Worm (Caenorhabditis elegans) whole organism, late embryonic: ENCODE results near the gene W09G12.8.

Source experiments
- C08G9.2 ChIP-seq: sonication (generic microtip); optimal IDR thresholded peaks from 2 replicates; lab custom pipeline; 2016; ENCODE audit warnings: mild to moderate bottlenecking, missing genetic modification characterization, moderate library complexity, missing compliant biosample characterization
- K02D7.2 ChIP-seq: sonication (generic microtip); optimal IDR thresholded peaks from 2 replicates; lab custom pipeline; 2017; ENCODE audit warnings: mild to moderate bottlenecking, missing genetic modification characterization, missing compliant biosample characterization
- Y22D7AL.16 ChIP-seq: sonication (generic microtip); optimal IDR thresholded peaks from 2 replicates; lab custom pipeline; 2016; ENCODE audit warnings: missing genetic modification characterization, missing compliant biosample characterization
- ahr-1 ChIP-seq: sonication (generic microtip); optimal IDR thresholded peaks from 2 replicates; lab custom pipeline; 2016; ENCODE audit warnings: missing genetic modification characterization, missing compliant biosample characterization
- ceh-14 ChIP-seq: sonication (generic microtip); optimal IDR thresholded peaks from 2 replicates; lab custom pipeline; 2016; ENCODE audit warnings: missing genotype, missing genetic modification characterization, missing compliant biosample characterization
- ceh-18 ChIP-seq: sonication (generic microtip); optimal IDR thresholded peaks from 2 replicates; lab custom pipeline; 2016; ENCODE audit warnings: missing genetic modification characterization, missing compliant biosample characterization
- ceh-24 ChIP-seq: sonication (generic microtip); optimal IDR thresholded peaks from 2 replicates; lab custom pipeline; 2016; ENCODE audit warnings: mild to moderate bottlenecking, missing genetic modification characterization, missing compliant biosample characterization
- ceh-30 ChIP-seq: fragments of 150-350 bp; optimal IDR thresholded peaks from 2 replicates; lab custom pipeline; 2014; ENCODE audit warnings: missing biosample characterization, missing genetic modification characterization
- ceh-31 ChIP-seq: sonication (generic microtip); optimal IDR thresholded peaks from 2 replicates; lab custom pipeline; 2016; ENCODE audit warnings: missing genetic modification characterization, missing compliant biosample characterization
- ceh-48 ChIP-seq: sonication (generic microtip); optimal IDR thresholded peaks from 2 replicates; lab custom pipeline; 2016; ENCODE audit warnings: missing genetic modification characterization, inconsistent platforms, missing compliant biosample characterization
- che-1 ChIP-seq: sonication (generic microtip); optimal IDR thresholded peaks from 2 replicates; lab custom pipeline; 2016; ENCODE audit warnings: mild to moderate bottlenecking, missing genetic modification characterization, missing compliant biosample characterization
- dve-1 ChIP-seq: sonication (generic microtip); optimal IDR thresholded peaks from 2 replicates; lab custom pipeline; 2017; ENCODE audit warnings: antibody characterized with exemption, mild to moderate bottlenecking, missing genetic modification characterization, missing compliant biosample characterization
- elt-2 ChIP-seq: sonication (generic microtip); optimal IDR thresholded peaks from 2 replicates; lab custom pipeline; 2016; ENCODE audit warnings: missing genetic modification reagents, missing genetic modification characterization, missing compliant biosample characterization
- elt-4 ChIP-seq: sonication (generic microtip); optimal IDR thresholded peaks from 2 replicates; lab custom pipeline; 2016; ENCODE audit warnings: missing genetic modification characterization, missing compliant biosample characterization
- eyg-1 ChIP-seq: sonication (generic microtip); optimal IDR thresholded peaks from 2 replicates; lab custom pipeline; 2016; ENCODE audit warnings: missing genotype, missing genetic modification characterization, missing compliant biosample characterization
- fkh-10 ChIP-seq: fragments of 150-350 bp; optimal IDR thresholded peaks from 2 replicates; lab custom pipeline; 2014; ENCODE audit warnings: missing biosample characterization, missing genetic modification reagents, missing genetic modification characterization
- gmeb-2 ChIP-seq: sonication (generic microtip); optimal IDR thresholded peaks from 2 replicates; lab custom pipeline; 2016; ENCODE audit warnings: missing genetic modification characterization, inconsistent platforms, missing compliant biosample characterization
- hlh-13 ChIP-seq: fragments of 200-800 bp; sonication (Bioruptor generic); optimal IDR thresholded peaks from 2 replicates; lab custom pipeline; 2018; ENCODE audit warnings: mild to moderate bottlenecking, missing genetic modification characterization, missing compliant biosample characterization
- hlh-30 ChIP-seq: sonication (generic microtip); optimal IDR thresholded peaks from 2 replicates; lab custom pipeline; 2017; ENCODE audit warnings: antibody characterized with exemption, missing genetic modification characterization, missing compliant biosample characterization; ENCODE audit not compliant: insufficient read depth
- lin-11 ChIP-seq: fragments of 200-800 bp; sonication (Bioruptor generic); optimal IDR thresholded peaks from 2 replicates; lab custom pipeline; 2018; ENCODE audit warnings: mild to moderate bottlenecking, missing genetic modification characterization, missing compliant biosample characterization
- madf-2 ChIP-seq: sonication (generic microtip); optimal IDR thresholded peaks from 2 replicates; lab custom pipeline; 2017; ENCODE audit warnings: missing genetic modification characterization, missing compliant biosample characterization
- mec-3 ChIP-seq: sonication (generic microtip); optimal IDR thresholded peaks from 2 replicates; lab custom pipeline; 2016; ENCODE audit warnings: borderline replicate concordance, missing genetic modification characterization, missing compliant biosample characterization
- nhr-232 ChIP-seq: sonication (generic microtip); optimal IDR thresholded peaks from 2 replicates; lab custom pipeline; 2016; ENCODE audit warnings: missing genetic modification characterization, missing compliant biosample characterization
- npax-4 ChIP-seq: sonication (generic microtip); optimal IDR thresholded peaks from 2 replicates; lab custom pipeline; 2016; ENCODE audit warnings: missing genetic modification characterization, missing compliant biosample characterization
- pat-9 ChIP-seq: fragments of 200-800 bp; sonication (Bioruptor generic); optimal IDR thresholded peaks from 2 replicates; lab custom pipeline; 2018; ENCODE audit warnings: mild to moderate bottlenecking, missing genetic modification characterization, moderate library complexity, missing compliant biosample characterization
- pax-1 ChIP-seq: fragments of 150-350 bp; optimal IDR thresholded peaks from 2 replicates; lab custom pipeline; 2014; ENCODE audit warnings: missing biosample characterization, missing genetic modification characterization
- pha-2 ChIP-seq: sonication (generic microtip); optimal IDR thresholded peaks from 2 replicates; lab custom pipeline; 2017; ENCODE audit warnings: mild to moderate bottlenecking, missing genetic modification characterization, missing compliant biosample characterization
- pha-4 ChIP-seq: fragments of 150-350 bp; optimal IDR thresholded peaks from 2 replicates; lab custom pipeline; 2018; ENCODE audit warnings: missing biosample characterization, missing genetic modification reagents, missing genetic modification characterization
- pros-1 ChIP-seq: fragments of 150-350 bp; optimal IDR thresholded peaks from 2 replicates; lab custom pipeline; 2014; ENCODE audit warnings: missing biosample characterization, missing genetic modification reagents, missing genetic modification characterization
- sox-2 ChIP-seq: fragments of 200-800 bp; sonication (Bioruptor generic); IDR thresholded peaks from 2 replicates; pipeline ENCODE4 v1.3.6; 2022; ENCODE audit warnings: missing genetic modification reagents, missing genetic modification characterization, missing compliant biosample characterization
- sox-4 ChIP-seq: sonication (generic microtip); optimal IDR thresholded peaks from 2 replicates; lab custom pipeline; 2017; ENCODE audit warnings: mild to moderate bottlenecking, missing genetic modification characterization, inconsistent platforms, missing compliant biosample characterization
- syd-9 ChIP-seq: sonication (generic microtip); optimal IDR thresholded peaks from 2 replicates; lab custom pipeline; 2016; ENCODE audit warnings: mild to moderate bottlenecking, missing genetic modification characterization, moderate library complexity, missing compliant biosample characterization
- tbx-2 ChIP-seq: sonication (generic microtip); optimal IDR thresholded peaks from 2 replicates; lab custom pipeline; 2016; ENCODE audit warnings: missing genetic modification characterization, missing compliant biosample characterization
- tbx-7 ChIP-seq: sonication (generic microtip); optimal IDR thresholded peaks from 2 replicates; lab custom pipeline; 2016; ENCODE audit warnings: missing genotype, missing genetic modification characterization, missing compliant biosample characterization
- ttx-3 ChIP-seq: sonication (generic microtip); optimal IDR thresholded peaks from 2 replicates; lab custom pipeline; 2016; ENCODE audit warnings: missing genetic modification reagents, missing genetic modification characterization, missing compliant biosample characterization
- zip-5 ChIP-seq: sonication (generic microtip); optimal IDR thresholded peaks from 2 replicates; lab custom pipeline; 2016; ENCODE audit warnings: missing genetic modification characterization, missing compliant biosample characterization

W09G12.8 gene

DNA sequence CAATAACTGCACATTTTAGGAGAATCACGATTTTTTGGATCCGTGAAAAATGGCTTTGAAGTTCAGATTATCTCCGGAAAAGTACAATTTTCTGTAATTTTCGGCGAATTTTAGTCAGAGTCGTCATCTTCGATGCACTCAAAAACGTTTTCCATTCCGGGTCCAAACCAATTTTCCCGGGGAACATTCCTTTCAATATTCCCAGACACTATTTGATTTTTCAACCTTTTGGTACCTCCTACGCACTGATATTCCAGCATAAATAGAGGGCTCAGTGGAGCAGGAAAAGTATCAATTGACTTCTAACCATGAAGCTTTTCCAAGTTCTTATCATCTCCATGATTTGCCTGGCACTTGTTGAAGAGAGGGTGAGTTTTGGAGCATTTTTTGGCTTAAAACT lies 5.6 kb downstream of the W09G12.8 start, which contains the start of gene W09G12.6:
Gene W09G12.6 (plus strand): TSS at position 301 of the 400 bp plus-strand sequence.
- TF ChIP-seq ceh-18 (tag; lab: Kevin White, UChicago) (no peak), madf-2 (no peak), ceh-31 (tag; lab: Kevin White, UChicago) (no peak)

DNA sequence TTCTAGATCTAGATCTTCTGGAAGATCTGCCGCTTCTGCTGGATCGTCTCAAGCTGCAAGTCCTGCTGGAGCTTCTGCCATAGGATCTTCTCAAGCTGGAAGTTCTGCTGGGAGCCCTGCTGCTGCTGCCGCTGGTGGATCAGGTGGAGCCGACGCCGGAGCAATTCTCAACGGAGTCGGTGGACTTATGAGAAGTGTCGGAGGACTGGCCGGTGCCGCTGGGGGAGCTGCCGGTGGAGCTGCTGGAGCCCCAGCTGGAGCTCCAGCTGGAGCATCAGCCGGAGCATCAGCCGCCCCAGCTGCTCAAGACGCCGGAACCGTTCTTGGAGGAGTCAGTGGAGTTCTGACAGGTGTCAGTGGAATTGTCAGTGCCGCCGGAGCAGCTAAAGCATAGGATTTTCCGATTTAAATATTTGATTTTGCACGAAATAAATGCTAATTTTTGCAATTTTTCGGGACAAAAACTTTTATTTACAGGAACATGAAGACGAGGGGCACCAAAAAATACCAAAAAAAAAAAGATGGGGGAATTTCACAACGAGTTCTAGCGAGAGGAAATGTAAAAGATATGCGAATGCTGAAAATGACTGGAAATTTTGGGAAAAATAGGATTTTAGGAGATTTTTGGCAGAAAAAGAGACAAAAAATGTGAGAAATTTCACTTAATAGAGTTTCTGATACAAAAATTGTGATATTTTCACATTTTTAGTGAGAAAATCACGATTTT lies 6.6 kb downstream of the W09G12.8 start:
- no peak for TF ChIP-seq madf-2
- TF ChIP-seq C08G9.2 (tag; lab: Kevin White, UChicago): no peak
- no peak for TF ChIP-seq fkh-10 (GFP tag; lab: Kevin White, UChicago)
- no peak for TF ChIP-seq hlh-13 (GFP tag; lab: Kevin White, UChicago)
- no peak for TF ChIP-seq ceh-48 (tag; lab: Kevin White, UChicago)
- no peak for TF ChIP-seq mec-3
- TF ChIP-seq lin-11: no peak
- no peak for TF ChIP-seq ceh-24 (tag; lab: Kevin White, UChicago)
- TF ChIP-seq elt-2 (tag; lab: Kevin White, UChicago): no peak
- TF ChIP-seq elt-4: no peak
- TF ChIP-seq eyg-1 (tag; lab: Kevin White, UChicago): no peak
- no peak for TF ChIP-seq K02D7.2
- no peak for TF ChIP-seq pros-1 (tag; lab: Kevin White, UChicago)
- TF ChIP-seq tbx-7 (tag; lab: Kevin White, UChicago): no peak

DNA sequence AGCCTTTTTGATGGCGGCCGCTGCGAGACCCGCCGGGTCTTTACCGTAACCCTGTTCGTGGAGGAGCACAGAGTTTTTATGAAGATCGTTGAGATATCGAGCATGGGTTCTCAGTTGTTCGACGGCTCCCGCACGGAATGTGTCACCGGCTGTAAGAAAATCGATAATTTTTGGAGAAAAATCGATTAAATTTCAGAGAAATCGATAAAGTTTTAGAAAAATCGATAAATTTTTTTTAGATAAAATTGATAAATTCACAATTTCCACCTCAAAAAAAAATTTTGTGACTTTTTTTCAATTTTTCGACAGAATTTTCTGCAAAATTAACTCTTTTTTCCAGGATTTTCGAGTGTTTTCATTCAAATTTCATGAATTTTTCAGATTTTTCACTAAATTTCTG lies 8.8 kb downstream of the W09G12.8 start:
- no peak for TF ChIP-seq sox-4 (tag; lab: Kevin White, UChicago)
- no peak for TF ChIP-seq ceh-14 (tag; lab: Kevin White, UChicago)
- no peak for TF ChIP-seq dve-1 (tag; lab: Kevin White, UChicago)
- TF ChIP-seq sox-2 (GFP tag; lab: Robert Waterston, UW): no peak
- TF ChIP-seq pha-2 (tag; lab: Kevin White, UChicago): no peak
- TF ChIP-seq nhr-232 (tag; lab: Kevin White, UChicago): no peak
- TF ChIP-seq che-1 (tag; lab: Kevin White, UChicago): no peak
- no peak for TF ChIP-seq ahr-1 (tag; lab: Kevin White, UChicago)
- no peak for TF ChIP-seq tbx-2 (tag; lab: Kevin White, UChicago)
- no peak for TF ChIP-seq Y22D7AL.16
- no peak for TF ChIP-seq hlh-30 (tag; lab: Kevin White, UChicago)
- TF ChIP-seq ttx-3 (tag; lab: Kevin White, UChicago): no peak
- no peak for TF ChIP-seq pax-1 (tag; lab: Kevin White, UChicago)
- TF ChIP-seq, all 69 proteins: peak for 0

DNA sequence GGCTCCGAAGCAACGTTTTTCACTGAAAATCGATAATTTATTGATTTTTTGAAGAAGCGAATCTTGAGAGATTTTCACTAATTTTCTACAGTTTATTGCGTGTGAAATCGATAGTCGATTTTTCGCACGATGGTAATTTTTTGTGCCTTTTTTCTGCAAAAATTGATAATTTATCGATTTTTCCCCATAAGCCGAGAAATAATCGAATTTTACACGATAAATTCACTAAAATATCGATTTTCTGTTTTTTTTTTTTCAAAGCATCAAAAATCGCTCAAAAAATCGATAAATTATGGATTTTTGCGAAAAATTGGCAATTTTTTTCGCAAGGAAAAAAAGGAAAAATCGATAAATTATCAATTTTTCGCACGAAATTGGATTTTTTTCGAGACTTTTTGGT lies 9.8 kb downstream of the W09G12.8 start:
- TF ChIP-seq ceh-48 (tag; lab: Kevin White, UChicago) (peak; percentile 10), ttx-3 (tag; lab: Kevin White, UChicago) (no peak)

DNA sequence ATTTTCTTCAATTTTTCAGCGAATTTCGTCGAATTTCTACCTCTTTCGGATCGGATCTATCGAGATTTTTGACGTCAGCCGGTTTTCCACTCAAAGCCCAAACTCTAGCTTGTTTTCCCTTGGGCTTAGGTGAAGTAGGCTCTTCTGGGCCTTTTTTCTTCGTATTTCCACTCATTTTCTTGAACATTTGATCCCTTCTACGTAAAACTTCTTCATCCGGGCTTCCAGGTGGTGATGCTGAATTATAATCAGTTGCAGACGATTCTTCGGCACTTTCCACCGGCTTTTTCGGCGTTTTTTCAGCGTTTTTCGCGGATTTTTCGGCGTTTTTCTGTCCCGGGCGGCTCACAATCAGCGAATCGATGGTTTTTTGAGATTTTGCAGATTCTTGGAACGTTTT lies 12.2 kb downstream of the W09G12.8 start:
- TF ChIP-seq nhr-232 (tag; lab: Kevin White, UChicago) (no peak), C08G9.2 (tag; lab: Kevin White, UChicago) (no peak), npax-4 (no peak), zip-5 (tag; lab: Kevin White, UChicago) (no peak), fkh-10 (GFP tag; lab: Kevin White, UChicago) (no peak), pha-4 (no peak), madf-2 (no peak), lin-11 (no peak), gmeb-2 (tag; lab: Kevin White, UChicago) (no peak), ceh-30 (tag; lab: Kevin White, UChicago) (no peak), Y22D7AL.16 (no peak), pat-9 (tag; lab: Kevin White, UChicago) (no peak), syd-9 (tag; lab: Kevin White, UChicago) (no peak)
- TF ChIP-seq, all 69 proteins: peak for 0
